Fruit fly (Drosophila melanogaster): ENCODE results near the gene CG46307.

CG46307 gene

dm6 chr2L:21169863-21170262, 65.5 kb downstream of the CG46307 start:
- TF ChIP-seq CTCF (optimal IDR thresholded peaks at IDR 0.05): no peak
- no peak for TF ChIP-seq CG8478 (optimal IDR thresholded peaks at IDR 0.05)

- no peak for TF ChIP-seq CTCF (optimal IDR thresholded peaks at IDR 0.05)
- no peak for TF ChIP-seq CG8478 (optimal IDR thresholded peaks at IDR 0.05)
Observed at dm6 chr2L:21172922-21173321, 68.6 kb downstream of the CG46307 start, which contains the start of gene CG31627. Gene CG31627, plus strand, starts transcription at chr2L:21173222.

- no peak for TF ChIP-seq CTCF (optimal IDR thresholded peaks at IDR 0.05)
- TF ChIP-seq CG8478 (optimal IDR thresholded peaks at IDR 0.05): no peak
Observed at dm6 chr2L:21178436-21179216, 74.3 kb downstream of the CG46307 start.

dm6 chr2L:21179217-21179520, 74.8 kb downstream of the CG46307 start:
- no peak for TF ChIP-seq CG8478 (optimal IDR thresholded peaks at IDR 0.05)
- no peak for TF ChIP-seq CTCF (optimal IDR thresholded peaks at IDR 0.05)

- TF ChIP-seq CG8478 (optimal IDR thresholded peaks at IDR 0.05): no peak
- no peak for TF ChIP-seq CTCF (optimal IDR thresholded peaks at IDR 0.05)
Observed at dm6 chr2L:21179615-21180031, 75.3 kb downstream of the CG46307 start, which contains the start of the genes bur and Mcm10. Gene bur, minus strand, starts transcription at chr2L:21179683. Gene Mcm10, plus strand, starts transcription at chr2L:21179933.
